Fruit fly (Drosophila melanogaster) whole organism, prepupa: Measurements from ENCODE around the gene HUWE1.

ENCODE experiments used
- CG11294 ChIP-seq: fragments of 200-800 bp; sonication (Bioruptor generic); IDR thresholded peaks from 2 replicates; pipeline ENCODE4 v1.3.6; 2022; ENCODE audit warnings: missing biosample characterization, missing genetic modification characterization
- CG16779 ChIP-seq: fragments of 200-800 bp; sonication (Bioruptor generic); optimal IDR thresholded peaks from 3 replicates; lab custom pipeline; 2017; ENCODE audit warnings: missing biosample characterization, mild to moderate bottlenecking, missing genetic modification characterization

DNA sequence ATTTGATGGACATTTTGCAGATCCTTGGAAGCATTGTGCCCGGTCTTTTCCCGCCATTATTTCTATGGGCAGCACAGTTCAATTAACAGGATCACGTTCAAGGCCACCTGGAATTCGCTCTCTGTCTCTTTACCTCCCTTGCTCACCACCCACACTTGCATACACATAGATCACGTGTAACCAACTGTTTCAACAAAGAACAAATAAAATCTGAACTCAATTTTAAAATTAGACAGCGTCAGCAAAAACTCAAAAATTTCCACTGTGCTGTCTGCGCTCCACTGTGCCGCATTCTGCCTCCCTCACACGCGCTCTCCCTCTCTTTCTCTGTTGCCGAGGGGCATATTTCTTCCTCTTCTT is 2.8 kb upstream of the HUWE1 start:
- TF ChIP-seq CG16779 (tag; lab: Kevin White, UChicago) (no peak), CG11294 (GFP tag; lab: Robert Waterston, UW) (no peak)
